Fruit fly (Drosophila melanogaster): ENCODE measurements around the gene CG14411.

Gene CG14411

dm6 chrX:14825922-14826617 lies 6.4 kb upstream of the CG14411 start, which contains the start of gene rut (continued):
- TF ChIP-seq fd64A (GFP tag; optimal IDR thresholded peaks at IDR 0.05) (no peak), Myb (GFP tag; optimal IDR thresholded peaks at IDR 0.05) (peak; percentile 67), Hmr (GFP tag; optimal IDR thresholded peaks at IDR 0.05) (peak; percentile 30), Ada2b (GFP tag; IDR thresholded peaks at IDR 0.05) (no peak), Dp (GFP tag; optimal IDR thresholded peaks at IDR 0.05) (peak; percentile 20), CG12071 (GFP tag; optimal IDR thresholded peaks at IDR 0.05) (peak; percentile 39), her (GFP tag; optimal IDR thresholded peaks at IDR 0.05) (no peak), bcd (GFP tag; optimal IDR thresholded peaks at IDR 0.05) (peak; percentile 3), nmo (GFP tag; optimal IDR thresholded peaks at IDR 0.05) (peak; percentile 4), ssp (GFP tag; IDR thresholded peaks at IDR 0.05) (0 out of 2 replicates have a peak, but pooled peaks have one; percentile 21), CG1602 (GFP tag; optimal IDR thresholded peaks at IDR 0.05) (no peak), Hr78 (GFP tag; optimal IDR thresholded peaks at IDR 0.05) (no peak), YL-1 (GFP tag; optimal IDR thresholded peaks at IDR 0.05) (peak; percentile 4), Mes4 (GFP tag; optimal IDR thresholded peaks at IDR 0.05) (no peak), gcm (GFP tag; optimal IDR thresholded peaks at IDR 0.05) (no peak), tna (GFP tag; IDR thresholded peaks at IDR 0.05; ENCODE audit: partially characterized antibody) (peak; percentile 93), Hr51 (GFP tag; optimal IDR thresholded peaks at IDR 0.05) (no peak), pho (GFP tag; optimal IDR thresholded peaks at IDR 0.05) (no peak), CG8388 (GFP tag; optimal IDR thresholded peaks at IDR 0.05) (no peak), jumu (GFP tag; optimal IDR thresholded peaks at IDR 0.05) (peak; percentile 18), CG10209 (GFP tag; optimal IDR thresholded peaks at IDR 0.05) (no peak), CG4854 (GFP tag; optimal IDR thresholded peaks at IDR 0.05) (no peak), kni (GFP tag; optimal IDR thresholded peaks at IDR 0.05) (no peak), nerfin-2 (GFP tag; IDR thresholded peaks at IDR 0.05; ENCODE audit: partially characterized antibody) (peak; percentile 84), CG15011 (GFP tag; optimal IDR thresholded peaks at IDR 0.05) (no peak), sr (GFP tag; IDR thresholded peaks at IDR 0.05) (no peak), oc (tag; optimal IDR thresholded peaks at IDR 0.05) (no peak), Blimp-1 (GFP tag; optimal IDR thresholded peaks at IDR 0.05) (no peak), nerfin-1 (tag; optimal IDR thresholded peaks at IDR 0.05) (no peak), CG16863 (GFP tag; optimal IDR thresholded peaks at IDR 0.05) (no peak), sqz (GFP tag; optimal IDR thresholded peaks at IDR 0.05) (no peak), CG12155 (GFP tag; optimal IDR thresholded peaks at IDR 0.05) (no peak), Optix (GFP tag; IDR thresholded peaks at IDR 0.05) (0 out of 3 replicates have a peak, but pooled peaks have one; percentile 10), Fer3 (tag; optimal IDR thresholded peaks at IDR 0.05) (no peak), CG31441 (GFP tag; IDR thresholded peaks at IDR 0.05) (no peak), CG11247 (GFP tag; IDR thresholded peaks at IDR 0.05) (no peak; the same call in 1 of the 2 replicates), sna (GFP tag; IDR thresholded peaks at IDR 0.05; ENCODE audit: partially characterized antibody) (peak; percentile 89), CG32767 (GFP tag; IDR thresholded peaks at IDR 0.05) (no peak), Trl (optimal IDR thresholded peaks at IDR 0.05) (no peak), Trl (GFP tag; optimal IDR thresholded peaks at IDR 0.05) (peak; percentile 49), dimm (GFP tag; IDR thresholded peaks at IDR 0.05) (no peak), CG13624 (GFP tag; optimal IDR thresholded peaks at IDR 0.05) (peak; percentile 60), H15 (GFP tag; IDR thresholded peaks at IDR 0.05) (no peak), Dad (GFP tag; optimal IDR thresholded peaks at IDR 0.05) (peak; percentile 5), dysf (GFP tag; IDR thresholded peaks at IDR 0.05) (no peak), CoRest (tag; optimal IDR thresholded peaks at IDR 0.05) (peak; percentile 20), Hsf (GFP tag; optimal IDR thresholded peaks at IDR 0.05) (no peak), bowl (GFP tag; IDR thresholded peaks at IDR 0.05) (no peak), Dll (GFP tag; IDR thresholded peaks at IDR 0.05; ENCODE audit: partially characterized antibody) (peak; percentile 90)
